Worm (Caenorhabditis elegans) whole organism, L2 larva: ENCODE data around the gene H01M10.1.
A peak's percentile ranks its signal among the peaks of the same experiment; 100 is the strongest.

ENCODE experiments used
- C34F6.9 ChIP-seq: fragments of 150-350 bp; optimal IDR thresholded peaks from 2 replicates; lab custom pipeline; 2014; ENCODE audit warnings: missing biosample characterization, missing genetic modification characterization
- F13H6.1 ChIP-seq: sonication (generic microtip); optimal IDR thresholded peaks from 2 replicates; lab custom pipeline; 2016; ENCODE audit warnings: missing genetic modification characterization, missing compliant biosample characterization
- R02D3.7 ChIP-seq: fragments of 150-350 bp; optimal IDR thresholded peaks from 2 replicates; lab custom pipeline; 2014; ENCODE audit warnings: missing biosample characterization, missing genetic modification characterization
- Y55F3AM.14 ChIP-seq: fragments of 200-800 bp; sonication (Bioruptor generic); optimal IDR thresholded peaks from 2 replicates; lab custom pipeline; 2018; ENCODE audit warnings: mild to moderate bottlenecking, missing genetic modification characterization, missing compliant biosample characterization
- ZK546.5 ChIP-seq: sonication (generic microtip); optimal IDR thresholded peaks from 2 replicates; lab custom pipeline; 2017; ENCODE audit warnings: missing biosample characterization, missing genetic modification characterization
- alr-1 ChIP-seq: fragments of 150-350 bp; optimal IDR thresholded peaks from 2 replicates; lab custom pipeline; 2014; ENCODE audit warnings: missing biosample characterization, missing genetic modification characterization
- aly-2 ChIP-seq: fragments of 150-350 bp; optimal IDR thresholded peaks from 2 replicates; lab custom pipeline; 2014; ENCODE audit warnings: missing biosample characterization, missing genetic modification characterization
- ama-1 ChIP-seq: fragments of 150-350 bp; optimal IDR thresholded peaks from 2 replicates; lab custom pipeline; 2018; ENCODE audit warnings: inconsistent platforms
- blmp-1 ChIP-seq: sonication (generic microtip); optimal IDR thresholded peaks from 2 replicates; lab custom pipeline; 2017; ENCODE audit warnings: missing genetic modification characterization, mild to moderate bottlenecking, missing compliant biosample characterization, antibody characterized with exemption, moderate library complexity; ENCODE audit not compliant: insufficient read depth
- ceh-16 ChIP-seq: fragments of 150-350 bp; optimal IDR thresholded peaks from 2 replicates; lab custom pipeline; 2014; ENCODE audit warnings: missing biosample characterization, missing genetic modification characterization
- ceh-82 ChIP-seq: fragments of 150-350 bp; optimal IDR thresholded peaks from 2 replicates; lab custom pipeline; 2014; ENCODE audit warnings: missing biosample characterization, missing genetic modification characterization
- crh-2 ChIP-seq: sonication (generic microtip); optimal IDR thresholded peaks from 2 replicates; lab custom pipeline; 2017; ENCODE audit warnings: missing biosample characterization, missing genetic modification characterization
- dmd-4 ChIP-seq: sonication (generic microtip); optimal IDR thresholded peaks from 2 replicates; lab custom pipeline; 2017; ENCODE audit warnings: missing biosample characterization, missing genetic modification characterization
- egl-27 ChIP-seq: sonication (generic microtip); optimal IDR thresholded peaks from 3 replicates; lab custom pipeline; 2017; ENCODE audit warnings: missing biosample characterization, missing genetic modification reagents, missing genetic modification characterization
- elt-1 ChIP-seq: fragments of 150-350 bp; optimal IDR thresholded peaks from 2 replicates; lab custom pipeline; 2014; ENCODE audit warnings: missing biosample characterization, missing genetic modification characterization
- elt-3 ChIP-seq: sonication (generic microtip); optimal IDR thresholded peaks from 2 replicates; lab custom pipeline; 2017; ENCODE audit warnings: missing biosample characterization, missing genetic modification characterization
- fos-1 ChIP-seq: fragments of 150-350 bp; optimal IDR thresholded peaks from 2 replicates; lab custom pipeline; 2014; ENCODE audit warnings: missing biosample characterization, missing genetic modification characterization
- gmeb-1 ChIP-seq: fragments of 150-350 bp; optimal IDR thresholded peaks from 2 replicates; lab custom pipeline; 2014; ENCODE audit warnings: missing biosample characterization, missing genetic modification characterization
- lin-11 ChIP-seq: fragments of 150-350 bp; sonication (generic microtip); optimal IDR thresholded peaks from 2 replicates; lab custom pipeline; 2014; ENCODE audit warnings: missing biosample characterization, missing genetic modification characterization, inconsistent platforms, mixed read lengths
- lin-13 ChIP-seq: fragments of 150-350 bp; optimal IDR thresholded peaks from 2 replicates; lab custom pipeline; 2014; ENCODE audit warnings: missing biosample characterization, missing genetic modification reagents, missing genetic modification characterization
- lin-39 ChIP-seq: fragments of 150-350 bp; optimal IDR thresholded peaks from 2 replicates; lab custom pipeline; 2014; ENCODE audit warnings: missing biosample characterization, missing genetic modification reagents, missing genetic modification characterization
- lsy-2 ChIP-seq, 2 experiments: fragments of 150-350 bp in 1 of 2; sonication (generic microtip) in 1 of 2; optimal IDR thresholded peaks; 2 replicates each; lab custom pipeline; 2014 to 2017; ENCODE audit warnings: missing biosample characterization in 2 of 2, missing genetic modification characterization in 2 of 2
- mab-5 ChIP-seq: fragments of 150-350 bp; optimal IDR thresholded peaks from 2 replicates; lab custom pipeline; 2014; ENCODE audit warnings: missing biosample characterization, missing genetic modification characterization
- mbf-1 ChIP-seq: sonication (generic microtip); optimal IDR thresholded peaks from 2 replicates; lab custom pipeline; 2017; ENCODE audit warnings: missing biosample characterization, missing genetic modification characterization
- mdl-1 ChIP-seq, 2 experiments: fragments of 150-350 bp in 1 of 2; sonication (generic microtip) in 1 of 2; optimal IDR thresholded peaks; 2 replicates each; lab custom pipeline; 2017; ENCODE audit warnings: missing biosample characterization in 2 of 2, missing genetic modification characterization in 2 of 2
- nhr-10 ChIP-seq: sonication (generic microtip); optimal IDR thresholded peaks from 2 replicates; lab custom pipeline; 2017; ENCODE audit warnings: missing biosample characterization, missing genetic modification characterization
- nhr-11 ChIP-seq: fragments of 150-350 bp; optimal IDR thresholded peaks from 2 replicates; lab custom pipeline; 2014; ENCODE audit warnings: missing biosample characterization, missing genetic modification characterization
- nhr-12 ChIP-seq: fragments of 150-350 bp; optimal IDR thresholded peaks from 2 replicates; lab custom pipeline; 2014; ENCODE audit warnings: missing biosample characterization, missing genetic modification characterization
- nhr-129 ChIP-seq: fragments of 150-350 bp; optimal IDR thresholded peaks from 2 replicates; lab custom pipeline; 2014; ENCODE audit warnings: missing biosample characterization, missing genetic modification characterization
- nhr-21 ChIP-seq: fragments of 150-350 bp; optimal IDR thresholded peaks from 2 replicates; lab custom pipeline; 2014; ENCODE audit warnings: missing biosample characterization, missing genetic modification characterization
- nhr-23 ChIP-seq: fragments of 150-350 bp; optimal IDR thresholded peaks from 2 replicates; lab custom pipeline; 2014; ENCODE audit warnings: missing biosample characterization, missing genetic modification reagents, missing genetic modification characterization
- nhr-237 ChIP-seq: fragments of 150-350 bp; optimal IDR thresholded peaks from 2 replicates; lab custom pipeline; 2014; ENCODE audit warnings: missing biosample characterization, missing genetic modification characterization
- nhr-25 ChIP-seq: fragments of 150-350 bp; sonication (generic microtip); optimal IDR thresholded peaks from 3 replicates; lab custom pipeline; 2014; ENCODE audit warnings: missing biosample characterization, missing genetic modification characterization
- nhr-6 ChIP-seq: fragments of 150-350 bp; optimal IDR thresholded peaks from 2 replicates; lab custom pipeline; 2014; ENCODE audit warnings: missing biosample characterization, missing genetic modification characterization
- nhr-77 ChIP-seq: fragments of 150-350 bp; optimal IDR thresholded peaks from 2 replicates; lab custom pipeline; 2014; ENCODE audit warnings: missing biosample characterization, missing genetic modification characterization
- peb-1 ChIP-seq: fragments of 150-350 bp; optimal IDR thresholded peaks from 2 replicates; lab custom pipeline; 2014; ENCODE audit warnings: missing biosample characterization, missing genetic modification characterization
- sem-4 ChIP-seq: fragments of 150-350 bp; optimal IDR thresholded peaks from 2 replicates; lab custom pipeline; 2014; ENCODE audit warnings: missing biosample characterization, missing genetic modification reagents, missing genetic modification characterization
- skn-1 ChIP-seq: sonication (generic microtip); optimal IDR thresholded peaks from 2 replicates; lab custom pipeline; 2017; ENCODE audit warnings: missing biosample characterization, missing genetic modification characterization
- sma-3 ChIP-seq: sonication (generic microtip); optimal IDR thresholded peaks from 2 replicates; lab custom pipeline; 2016; ENCODE audit warnings: missing genetic modification reagents, missing genetic modification characterization, missing compliant biosample characterization
- sma-9 ChIP-seq, 2 experiments: fragments of 150-350 bp in 1 of 2; sonication (generic microtip) in 1 of 2; optimal IDR thresholded peaks; 2 replicates each; lab custom pipeline; 2014 to 2016; ENCODE audit warnings: missing genetic modification characterization in 2 of 2, mild to moderate bottlenecking in 1 of 2, missing biosample characterization in 1 of 2, missing compliant biosample characterization in 1 of 2, missing genetic modification reagents in 1 of 2, moderate library complexity in 1 of 2
- snpc-4 ChIP-seq: fragments of 150-350 bp; optimal IDR thresholded peaks from 2 replicates; lab custom pipeline; 2014; ENCODE audit warnings: missing biosample characterization, missing genetic modification characterization
- unc-39 ChIP-seq: fragments of 150-350 bp; optimal IDR thresholded peaks from 2 replicates; lab custom pipeline; 2014; ENCODE audit warnings: missing biosample characterization, missing genetic modification characterization
- unc-55 ChIP-seq: fragments of 150-350 bp; sonication (generic microtip); optimal IDR thresholded peaks from 3 replicates; lab custom pipeline; 2014; ENCODE audit warnings: missing biosample characterization, missing genetic modification reagents, missing genetic modification characterization
- unc-62 ChIP-seq: fragments of 150-350 bp; optimal IDR thresholded peaks from 2 replicates; lab custom pipeline; 2014; ENCODE audit warnings: missing biosample characterization, missing genetic modification reagents, missing genetic modification characterization
- zag-1 ChIP-seq: fragments of 150-350 bp; optimal IDR thresholded peaks from 2 replicates; lab custom pipeline; 2014; ENCODE audit warnings: missing biosample characterization, missing genetic modification characterization
- ztf-1 ChIP-seq: fragments of 200-800 bp; sonication (Bioruptor generic); conservative IDR thresholded peaks from 2 replicates; pipeline ENCODE4 v1.3.6; 2022; ENCODE audit warnings: missing genetic modification characterization, missing compliant biosample characterization
- ztf-11 ChIP-seq: sonication (generic microtip); optimal IDR thresholded peaks from 2 replicates; lab custom pipeline; 2017; ENCODE audit warnings: missing biosample characterization, missing genetic modification characterization
- ztf-4 ChIP-seq: fragments of 150-350 bp; optimal IDR thresholded peaks from 2 replicates; lab custom pipeline; 2014; ENCODE audit warnings: missing biosample characterization, missing genetic modification characterization

Gene H01M10.1

DNA sequence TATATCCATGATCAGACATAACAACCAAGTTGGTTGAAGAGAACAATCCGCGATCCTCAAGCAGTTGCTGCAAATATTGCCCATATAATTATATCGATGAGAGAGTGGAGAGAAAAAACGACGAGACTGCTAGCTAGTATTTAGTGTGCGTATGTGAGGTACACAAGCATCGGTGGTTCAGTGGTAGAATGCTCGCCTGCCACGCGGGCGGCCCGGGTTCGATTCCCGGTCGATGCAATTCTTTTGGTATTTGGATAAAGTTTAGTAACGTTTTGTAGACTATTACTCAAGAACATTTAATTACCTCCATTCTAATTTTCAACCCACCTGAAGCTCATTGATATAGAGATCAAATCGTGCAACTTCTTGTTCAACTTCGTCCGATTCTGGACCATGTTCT lies 32.7 kb upstream of the H01M10.1 start:
- TF ChIP-seq nhr-25 (tag; lab: Kevin White, UChicago) (peak; percentile 52), ceh-82 (tag; lab: Kevin White, UChicago) (no peak), sem-4 (no peak), lin-13 (GFP tag; lab: Kevin White, UChicago) (peak; percentile 65), C34F6.9 (peak; percentile 36), peb-1 (tag; lab: Kevin White, UChicago) (no peak), crh-2 (tag; lab: Kevin White, UChicago) (peak; percentile 90), gmeb-1 (peak; percentile 53), ztf-11 (tag; lab: Kevin White, UChicago) (no peak), dmd-4 (tag; lab: Kevin White, UChicago) (no peak), nhr-129 (tag; lab: Kevin White, UChicago) (peak; percentile 70), elt-1 (tag; lab: Kevin White, UChicago) (no peak), elt-3 (tag; lab: Kevin White, UChicago) (no peak), skn-1 (tag; lab: Kevin White, UChicago) (no peak), egl-27 (tag; lab: Kevin White, UChicago) (no peak), ama-1 (lab: Kevin White, UChicago) (no peak), lin-39 (tag; lab: Kevin White, UChicago) (no peak), ceh-16 (tag; lab: Kevin White, UChicago) (peak; percentile 8), sma-9 (GFP tag; optimal IDR thresholded peaks at IDR 0.05; lab: Kevin White, UChicago) (peak; percentile 69), sma-9 (tag; optimal IDR thresholded peaks at IDR 0.05; lab: Kevin White, UChicago) (no peak), nhr-11 (tag; lab: Kevin White, UChicago) (no peak), nhr-21 (tag; lab: Kevin White, UChicago) (peak; percentile 73), F13H6.1 (tag; lab: Kevin White, UChicago) (peak; percentile 74), nhr-23 (tag; lab: Kevin White, UChicago) (no peak), sma-3 (GFP tag; lab: Kevin White, UChicago) (peak; percentile 77), nhr-237 (tag; lab: Kevin White, UChicago) (no peak), mbf-1 (tag; lab: Kevin White, UChicago) (no peak), unc-62 (GFP tag; lab: Kevin White, UChicago) (no peak), Y55F3AM.14 (no peak), unc-55 (GFP tag; lab: Kevin White, UChicago) (peak; percentile 80), aly-2 (tag; lab: Kevin White, UChicago) (no peak), zag-1 (tag; lab: Kevin White, UChicago) (peak; percentile 25), lsy-2 (tag; optimal IDR thresholded peaks at IDR 0.05; lab: Kevin White, UChicago) (peak; percentile 36 to 51), ztf-4 (tag; lab: Kevin White, UChicago) (peak; percentile 39), fos-1 (peak; percentile 37), ZK546.5 (tag; lab: Kevin White, UChicago) (no peak), alr-1 (tag; lab: Kevin White, UChicago) (no peak), mab-5 (tag; lab: Kevin White, UChicago) (no peak), snpc-4 (tag; lab: Kevin White, UChicago) (no peak), nhr-6 (tag; lab: Kevin White, UChicago) (peak; percentile 25), nhr-10 (tag; lab: Kevin White, UChicago) (no peak), lin-11 (tag; lab: Kevin White, UChicago) (peak; percentile 65), blmp-1 (peak; percentile 34), nhr-12 (tag; lab: Kevin White, UChicago) (no peak), ztf-1 (GFP tag; lab: Robert Waterston, UW) (no peak), unc-39 (tag; lab: Kevin White, UChicago) (no peak), mdl-1 (tag; optimal IDR thresholded peaks at IDR 0.05; lab: Kevin White, UChicago) (no peak), R02D3.7 (tag; lab: Kevin White, UChicago) (no peak), nhr-77 (tag; lab: Kevin White, UChicago) (no peak)
- TF ChIP-seq, all 48 proteins: peak for 19
